Worm (Caenorhabditis elegans) whole organism, L3 larva: ENCODE measurements around the gene qns-1.

Experiments
- R02D3.7 ChIP-seq: fragments of 150-350 bp; optimal IDR thresholded peaks from 2 replicates; lab custom pipeline; 2014; ENCODE audit warnings: missing biosample characterization, missing genetic modification characterization
- egl-27 ChIP-seq: sonication (generic microtip); optimal IDR thresholded peaks from 4 replicates; lab custom pipeline; 2017; ENCODE audit warnings: missing biosample characterization, missing genetic modification reagents, missing genetic modification characterization
- egl-5 ChIP-seq: fragments of 150-350 bp; optimal IDR thresholded peaks from 2 replicates; lab custom pipeline; 2017; ENCODE audit warnings: missing biosample characterization, missing genetic modification reagents, missing genetic modification characterization, inconsistent platforms
- fkh-10 ChIP-seq: sonication (generic microtip); optimal IDR thresholded peaks from 2 replicates; lab custom pipeline; 2017; ENCODE audit warnings: missing biosample characterization, missing genetic modification reagents, missing genetic modification characterization
- nhr-76 ChIP-seq: fragments of 150-350 bp; sonication (generic microtip); optimal IDR thresholded peaks from 5 replicates; lab custom pipeline; 2014; ENCODE audit warnings: missing biosample characterization, missing genetic modification characterization
- sea-2 ChIP-seq: fragments of 150-350 bp; sonication (generic microtip); optimal IDR thresholded peaks from 4 replicates; lab custom pipeline; 2014; ENCODE audit warnings: missing biosample characterization, missing genetic modification reagents, missing genetic modification characterization

qns-1 gene

DNA sequence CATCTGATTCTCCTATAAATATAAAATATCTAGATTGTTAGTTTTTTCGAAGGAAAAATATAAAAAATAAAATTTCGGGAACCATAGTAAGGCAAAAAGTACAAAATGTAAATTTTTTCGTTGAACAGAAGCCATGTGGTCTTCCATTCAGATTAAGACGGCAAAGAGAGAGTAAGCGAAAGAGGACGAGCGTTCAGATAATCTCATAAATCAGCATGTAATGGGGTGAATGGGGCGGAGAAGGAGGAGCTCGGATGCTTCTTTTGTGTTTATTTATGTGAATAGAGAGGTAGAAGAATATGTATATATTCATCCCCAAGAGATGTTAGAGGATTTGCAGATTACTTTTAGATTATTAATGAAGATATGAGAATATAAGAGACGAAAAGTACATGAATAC is 44.8 kb downstream of the qns-1 start, which contains the start of gene pxf-1:
pxf-1 (minus strand) TSS at position 14 of the 400 bp plus-strand sequence.
- TF ChIP-seq sea-2 (GFP tag; lab: Kevin White, UChicago): no peak
- TF ChIP-seq nhr-76 (tag; lab: Kevin White, UChicago): no peak
- TF ChIP-seq egl-5 (tag; lab: Kevin White, UChicago): peak; percentile 52
- TF ChIP-seq R02D3.7 (tag; lab: Kevin White, UChicago): no peak

- TF ChIP-seq fkh-10 (GFP tag; lab: Kevin White, UChicago) (peak; percentile 93), egl-27 (no peak)
These were observed 48.3 kb downstream of the qns-1 start for ce11 chrIV:10170808-10171207.
